Worm (Caenorhabditis elegans) whole organism, L4/young adult: ENCODE measurements around the gene nhr-47.

ENCODE experiments used
- dao-5 ChIP-seq: sonication (generic microtip); optimal IDR thresholded peaks from 2 replicates; lab custom pipeline; 2016; ENCODE audit warnings: missing genotype, missing genetic modification characterization, moderate library complexity, missing compliant biosample characterization
- him-1 ChIP-seq: sonication (generic microtip); optimal IDR thresholded peaks from 2 replicates; lab custom pipeline; 2016; ENCODE audit warnings: missing genotype, missing genetic modification reagents, missing genetic modification characterization, missing compliant biosample characterization

- no peak for TF ChIP-seq dao-5 (tag; lab: Kevin White, UChicago)
- no peak for TF ChIP-seq him-1 (tag; lab: Kevin White, UChicago)
These were observed 39.7 kb upstream of the nhr-47 start, which contains the start of gene srg-68 for ce11 chrV:5465335-5465734.
